Fruit fly (Drosophila melanogaster) whole organism, wandering third instar larva: Measurements from ENCODE around the gene Delta.
A peak's percentile ranks its signal among the peaks of the same experiment; 100 is the strongest.

ENCODE experiments used
- Abd-B ChIP-seq: fragments of >200 bp; optimal IDR thresholded peaks from 2 replicates; lab custom pipeline; 2017; ENCODE audit warnings: missing biosample characterization, missing genetic modification characterization
- Dif ChIP-seq: fragments of 200-275, 200-300 bp; sonication (Bioruptor generic); optimal IDR thresholded peaks from 2 replicates; lab custom pipeline; 2018; ENCODE audit warnings: missing biosample characterization, missing genetic modification characterization; ENCODE audit not compliant: partially characterized antibody
- Hnf4 ChIP-seq: fragments of 200-800 bp; sonication (Bioruptor generic); optimal IDR thresholded peaks from 2 replicates; lab custom pipeline; 2016; ENCODE audit warnings: missing biosample characterization, mild to moderate bottlenecking, missing genetic modification characterization
- Hr83 ChIP-seq: fragments of 200-300 bp; sonication (Bioruptor generic); optimal IDR thresholded peaks from 2 replicates; lab custom pipeline; 2016; ENCODE audit warnings: missing biosample characterization, mild to moderate bottlenecking, missing genetic modification characterization, moderate library complexity; ENCODE audit not compliant: poor library complexity, severe bottlenecking
- N ChIP-seq: fragments of >200 bp; optimal IDR thresholded peaks from 2 replicates; lab custom pipeline; 2018; ENCODE audit warnings: missing biosample characterization, missing external identifiers, missing genetic modification characterization
- Vsx2 ChIP-seq: fragments of 200-300, 225-300 bp; sonication (Bioruptor generic); optimal IDR thresholded peaks from 2 replicates; lab custom pipeline; 2018; ENCODE audit warnings: missing biosample characterization, missing genetic modification characterization; ENCODE audit not compliant: partially characterized antibody
- br ChIP-seq: fragments of 200-800 bp; sonication (Bioruptor generic); optimal IDR thresholded peaks from 2 replicates; lab custom pipeline; 2016; ENCODE audit warnings: missing biosample characterization, missing genetic modification characterization
- brk ChIP-seq: fragments of 200-800 bp; sonication (Bioruptor generic); optimal IDR thresholded peaks from 2 replicates; lab custom pipeline; 2016; ENCODE audit warnings: missing biosample characterization, mild to moderate bottlenecking, missing genetic modification characterization
- fru ChIP-seq: fragments of 200-800 bp; sonication (Bioruptor generic); optimal IDR thresholded peaks from 3 replicates; lab custom pipeline; 2016; ENCODE audit warnings: missing biosample characterization, mild to moderate bottlenecking, missing genetic modification characterization
- h ChIP-seq: fragments of 200-800 bp; sonication (Bioruptor generic); optimal IDR thresholded peaks from 3 replicates; lab custom pipeline; 2016; ENCODE audit warnings: missing biosample characterization, mild to moderate bottlenecking, missing genetic modification characterization
- pan ChIP-seq: fragments of >200 bp; optimal IDR thresholded peaks from 2 replicates; lab custom pipeline; 2017
- psq ChIP-seq: fragments of 200-800 bp; sonication (Bioruptor generic); optimal IDR thresholded peaks from 3 replicates; lab custom pipeline; 2017; ENCODE audit warnings: missing biosample characterization, mild to moderate bottlenecking, missing genetic modification characterization, moderate library complexity
- sv ChIP-seq: fragments of 200-800 bp; sonication (Bioruptor generic); optimal IDR thresholded peaks from 3 replicates; lab custom pipeline; 2016; ENCODE audit warnings: missing biosample characterization, missing genetic modification characterization
- usp ChIP-seq: fragments of >200 bp; optimal IDR thresholded peaks from 2 replicates; lab custom pipeline; 2017; ENCODE audit warnings: missing biosample characterization, missing genetic modification characterization

DNA sequence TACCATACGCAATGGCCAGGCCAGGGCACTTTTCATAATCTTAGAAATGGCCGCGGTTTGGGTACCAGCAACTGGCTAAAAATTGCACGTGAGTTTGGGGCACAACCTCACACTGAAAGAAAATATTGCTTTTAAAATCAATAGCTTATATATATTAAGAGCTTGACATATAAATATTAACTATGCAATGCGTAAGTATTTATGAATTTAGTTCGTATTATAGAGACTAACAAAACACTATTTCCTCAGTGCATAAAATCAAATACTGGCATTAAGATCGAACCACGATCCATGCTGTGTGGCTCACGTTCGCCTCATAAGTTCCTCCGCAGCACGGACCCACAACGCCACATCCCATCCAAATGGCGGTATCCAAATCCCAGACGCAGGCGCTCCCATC is 42.5 kb downstream of the Delta start:
- TF ChIP-seq Hr83 (GFP tag; lab: Kevin White, UChicago) (no peak), N (no peak), fru (GFP tag; lab: Kevin White, UChicago) (peak; percentile 60), psq (peak; percentile 54), h (peak; percentile 82), Abd-B (GFP tag; lab: Kevin White, UChicago) (no peak), brk (GFP tag; lab: Kevin White, UChicago) (peak; percentile 59), usp (no peak), Dif (GFP tag; lab: Kevin White, UChicago) (no peak), sv (no peak), pan (lab: Kevin White, UChicago) (no peak), Vsx2 (GFP tag; lab: Kevin White, UChicago) (no peak), Hnf4 (GFP tag; lab: Kevin White, UChicago) (peak; percentile 67), br (GFP tag; lab: Kevin White, UChicago) (peak; percentile 56)
